ENCODE assay signal across 6 worm cellular contexts in the genomic region with DNA sequence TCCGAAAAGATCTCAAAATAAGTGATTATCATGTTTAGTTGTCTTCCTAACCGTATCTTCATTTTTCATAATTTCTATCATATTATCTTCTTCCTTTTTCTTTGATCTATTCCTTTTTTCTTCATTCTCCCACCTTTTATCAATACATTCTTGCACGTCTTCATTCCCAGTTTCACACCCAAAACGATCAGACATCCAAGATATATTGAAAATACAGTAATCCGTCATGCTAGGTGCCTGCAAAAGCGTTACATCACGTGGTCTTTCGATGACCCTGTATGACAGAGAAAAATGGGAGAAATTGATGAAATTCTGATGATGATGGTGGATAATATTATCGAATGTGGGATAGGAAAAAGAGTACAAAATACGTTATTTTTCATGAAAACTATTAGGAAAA.
A peak's percentile ranks its signal among the peaks of the same experiment; 100 is the strongest.
TF ChIP-seq lines count a peak whose summit lies in the region.

No protein-coding gene starts in this region.

TF ChIP-seq in whole organism, L1 larva, 84 proteins besides CTCF, POLR2A, EP300 and RAD21 (continues in another document):
- TF ChIP-seq lin-14 (GFP tag; optimal IDR thresholded peaks at IDR 0.05; lab: Kevin White, UChicago) = peak; percentile 73
- peak; percentile 69 to 82 for TF ChIP-seq lsy-2 (tag; optimal IDR thresholded peaks at IDR 0.05; lab: Kevin White, UChicago)
- TF ChIP-seq lin-13 (GFP tag; optimal IDR thresholded peaks at IDR 0.05; lab: Kevin White, UChicago) = no peak
- no peak for TF ChIP-seq irx-1 (tag; optimal IDR thresholded peaks at IDR 0.05; lab: Kevin White, UChicago)
- TF ChIP-seq ama-1 (optimal IDR thresholded peaks at IDR 0.05; lab: Kevin White, UChicago) = no peak
- no peak for TF ChIP-seq fkh-10 (GFP tag; optimal IDR thresholded peaks at IDR 0.05; lab: Kevin White, UChicago)
- no peak for TF ChIP-seq fos-1 (tag; optimal IDR thresholded peaks at IDR 0.05; lab: Kevin White, UChicago)
- TF ChIP-seq tbx-2 (tag; optimal IDR thresholded peaks at IDR 0.05; lab: Kevin White, UChicago) = peak; percentile 35
- TF ChIP-seq elt-2 (tag; optimal IDR thresholded peaks at IDR 0.05; lab: Kevin White, UChicago) = no peak
- peak in 2 of 6 experiments; percentile 80 for TF ChIP-seq elt-3 (tag; optimal IDR thresholded peaks at IDR 0.05; lab: Kevin White, UChicago)
- TF ChIP-seq tlp-1 (tag; optimal IDR thresholded peaks at IDR 0.05; lab: Kevin White, UChicago) = no peak
- TF ChIP-seq egl-13 (tag; optimal IDR thresholded peaks at IDR 0.05; lab: Kevin White, UChicago) = no peak
- no peak for TF ChIP-seq unc-130 (tag; optimal IDR thresholded peaks at IDR 0.05; lab: Kevin White, UChicago)
- TF ChIP-seq blmp-1 (tag; optimal IDR thresholded peaks at IDR 0.05; lab: Kevin White, UChicago) = peak; percentile 90
- TF ChIP-seq mdl-1 (tag; optimal IDR thresholded peaks at IDR 0.05; lab: Kevin White, UChicago) = peak in 1 of 2 experiments; percentile 41

TF ChIP-seq in whole organism, L2 larva, 48 proteins besides CTCF, POLR2A, EP300 and RAD21 (continues in another document):
- TF ChIP-seq snpc-4 (tag; optimal IDR thresholded peaks at IDR 0.05; lab: Kevin White, UChicago) (no peak), fos-1 (tag; optimal IDR thresholded peaks at IDR 0.05; lab: Kevin White, UChicago) (peak; percentile 39), lin-11 (tag; optimal IDR thresholded peaks at IDR 0.05; lab: Kevin White, UChicago) (no peak), sem-4 (tag; optimal IDR thresholded peaks at IDR 0.05; lab: Kevin White, UChicago) (no peak), lsy-2 (tag; optimal IDR thresholded peaks at IDR 0.05; lab: Kevin White, UChicago) (peak in 1 of 2 experiments; percentile 81), ztf-11 (tag; optimal IDR thresholded peaks at IDR 0.05; lab: Kevin White, UChicago) (no peak), nhr-6 (tag; optimal IDR thresholded peaks at IDR 0.05; lab: Kevin White, UChicago) (no peak), egl-27 (tag; optimal IDR thresholded peaks at IDR 0.05; lab: Kevin White, UChicago) (no peak), mdl-1 (tag; optimal IDR thresholded peaks at IDR 0.05; lab: Kevin White, UChicago) (peak in 1 of 2 experiments; percentile 41), zag-1 (tag; optimal IDR thresholded peaks at IDR 0.05; lab: Kevin White, UChicago) (no peak), unc-39 (tag; optimal IDR thresholded peaks at IDR 0.05; lab: Kevin White, UChicago) (no peak), ama-1 (optimal IDR thresholded peaks at IDR 0.05; lab: Kevin White, UChicago) (no peak), blmp-1 (tag; optimal IDR thresholded peaks at IDR 0.05; lab: Kevin White, UChicago; ENCODE audit: insufficient read depth) (peak; percentile 34), ceh-16 (tag; optimal IDR thresholded peaks at IDR 0.05; lab: Kevin White, UChicago) (no peak), nhr-11 (tag; optimal IDR thresholded peaks at IDR 0.05; lab: Kevin White, UChicago) (no peak)

TF ChIP-seq in whole organism, L3 larva, 47 proteins besides CTCF, POLR2A, EP300 and RAD21:
- TF ChIP-seq snpc-4 (tag; optimal IDR thresholded peaks at IDR 0.05; lab: Kevin White, UChicago) = no peak
- TF ChIP-seq nhr-67 (tag; optimal IDR thresholded peaks at IDR 0.05; lab: Kevin White, UChicago) = no peak
- no peak for TF ChIP-seq zag-1 (tag; optimal IDR thresholded peaks at IDR 0.05; lab: Kevin White, UChicago)
- peak in 1 of 3 experiments; percentile 79 for TF ChIP-seq elt-3 (tag; optimal IDR thresholded peaks at IDR 0.05; lab: Kevin White, UChicago)
- no peak for TF ChIP-seq lsy-12 (tag; optimal IDR thresholded peaks at IDR 0.05; lab: Kevin White, UChicago)
- no peak for TF ChIP-seq ZK546.5 (tag; optimal IDR thresholded peaks at IDR 0.05; lab: Kevin White, UChicago)
- TF ChIP-seq pqm-1 (tag; optimal IDR thresholded peaks at IDR 0.05; lab: Kevin White, UChicago) = no peak
- peak; percentile 52 for TF ChIP-seq nhr-25 (tag; optimal IDR thresholded peaks at IDR 0.05; lab: Kevin White, UChicago)
- peak; percentile 94 for TF ChIP-seq nhr-23 (tag; optimal IDR thresholded peaks at IDR 0.05; lab: Kevin White, UChicago)
- peak; percentile 88 for TF ChIP-seq nhr-43 (tag; optimal IDR thresholded peaks at IDR 0.05; lab: Kevin White, UChicago; ENCODE audit: poor library complexity, severe bottlenecking)
- no peak for TF ChIP-seq nfya-1 (tag; optimal IDR thresholded peaks at IDR 0.05; lab: Kevin White, UChicago; ENCODE audit: insufficient read depth)

TF ChIP-seq in whole organism, L4 larva, 104 proteins besides CTCF, POLR2A, EP300 and RAD21 (continues in another document):
- peak in 1 of 2 experiments; percentile 66 for TF ChIP-seq unc-62 (GFP tag; optimal IDR thresholded peaks at IDR 0.05 in 1 of 2; lab: Kevin White, UChicago)
- TF ChIP-seq unc-62 (tag; optimal IDR thresholded peaks at IDR 0.05; lab: Kevin White, UChicago) = no peak
- peak; percentile 82 for TF ChIP-seq nhr-28 (tag; optimal IDR thresholded peaks at IDR 0.05; lab: Kevin White, UChicago)
- TF ChIP-seq ztf-11 (tag; optimal IDR thresholded peaks at IDR 0.05; lab: Kevin White, UChicago) = no peak
- TF ChIP-seq nhr-48 (tag; optimal IDR thresholded peaks at IDR 0.05; lab: Kevin White, UChicago) = peak; percentile 32
- TF ChIP-seq cey-2 (tag; optimal IDR thresholded peaks at IDR 0.05; lab: Kevin White, UChicago; ENCODE audit: borderline replicate concordance, insufficient read depth) = peak; percentile 53
- peak; percentile 71 for TF ChIP-seq hlh-30 (tag; optimal IDR thresholded peaks at IDR 0.05; lab: Kevin White, UChicago; ENCODE audit: insufficient read depth)
- TF ChIP-seq hlh-11 (tag; optimal IDR thresholded peaks at IDR 0.05; lab: Kevin White, UChicago) = peak; percentile 73
- peak in 1 of 2 experiments; percentile 82 for TF ChIP-seq lsy-2 (tag; optimal IDR thresholded peaks at IDR 0.05; lab: Kevin White, UChicago)
- TF ChIP-seq mxl-3 (GFP tag; optimal IDR thresholded peaks at IDR 0.05; lab: Kevin White, UChicago) = peak; percentile 7
- TF ChIP-seq nhr-41 (GFP tag; IDR thresholded peaks at IDR 0.05; lab: Robert Waterston, UW) = no peak
- no peak for TF ChIP-seq T20F7.1 (GFP tag; optimal IDR thresholded peaks at IDR 0.05; lab: Kevin White, UChicago)
- TF ChIP-seq aha-1 (tag; lab: Kevin White, UChicago) = peak; percentile 97
- peak; percentile 38 for TF ChIP-seq gei-8 (GFP tag; optimal IDR thresholded peaks at IDR 0.05; lab: Kevin White, UChicago)
- TF ChIP-seq mdl-1 (tag; optimal IDR thresholded peaks at IDR 0.05; lab: Kevin White, UChicago) = peak in 1 of 2 experiments; percentile 80
- no peak for TF ChIP-seq duxl-1 (tag; optimal IDR thresholded peaks at IDR 0.05; lab: Kevin White, UChicago; ENCODE audit: poor library complexity)

TF ChIP-seq in whole organism, late embryonic, 69 proteins besides CTCF, POLR2A, EP300 and RAD21:
- TF ChIP-seq nfya-1 (tag; optimal IDR thresholded peaks at IDR 0.05; lab: Kevin White, UChicago) (no peak), ref-2 (tag; optimal IDR thresholded peaks at IDR 0.05; lab: Kevin White, UChicago) (no peak), F13H6.1 (tag; optimal IDR thresholded peaks at IDR 0.05; lab: Kevin White, UChicago) (no peak), lin-11 (tag; optimal IDR thresholded peaks at IDR 0.05; lab: Kevin White, UChicago) (no peak), ceh-19 (GFP tag; optimal IDR thresholded peaks at IDR 0.05; lab: Kevin White, UChicago) (no peak), hlh-30 (tag; optimal IDR thresholded peaks at IDR 0.05; lab: Kevin White, UChicago; ENCODE audit: insufficient read depth) (peak; percentile 30), pha-2 (tag; optimal IDR thresholded peaks at IDR 0.05; lab: Kevin White, UChicago) (no peak)

TF ChIP-seq in whole organism, young adult, 124 proteins besides CTCF, POLR2A, EP300 and RAD21:
- TF ChIP-seq ama-1 (optimal IDR thresholded peaks at IDR 0.05; lab: Kevin White, UChicago) (no peak), ama-1 (GFP tag; optimal IDR thresholded peaks at IDR 0.05; lab: Kevin White, UChicago) (no peak), lin-40 (tag; optimal IDR thresholded peaks at IDR 0.05; lab: Kevin White, UChicago) (peak; percentile 53), let-607 (tag; optimal IDR thresholded peaks at IDR 0.05; lab: Kevin White, UChicago) (no peak), pha-4 (tag; optimal IDR thresholded peaks at IDR 0.05; lab: Kevin White, UChicago) (no peak), F55B11.4 (tag; optimal IDR thresholded peaks at IDR 0.05; lab: Kevin White, UChicago; ENCODE audit: borderline replicate concordance, insufficient read depth) (no peak), ceh-27 (GFP tag; optimal IDR thresholded peaks at IDR 0.05; lab: Kevin White, UChicago) (no peak), Y56A3A.18 (GFP tag; IDR thresholded peaks at IDR 0.05; lab: Robert Waterston, UW) (no peak), athp-1 (tag; optimal IDR thresholded peaks at IDR 0.05; lab: Kevin White, UChicago) (no peak), T26A5.8 (tag; optimal IDR thresholded peaks at IDR 0.05; lab: Kevin White, UChicago) (no peak), somi-1 (GFP tag; optimal IDR thresholded peaks at IDR 0.05; lab: Kevin White, UChicago) (peak; percentile 82), zim-3 (tag; optimal IDR thresholded peaks at IDR 0.05; lab: Kevin White, UChicago) (no peak), madf-10 (tag; optimal IDR thresholded peaks at IDR 0.05; lab: Kevin White, UChicago) (no peak), lin-35 (GFP tag; optimal IDR thresholded peaks at IDR 0.05; lab: Kevin White, UChicago) (no peak), Y67H2A.10 (GFP tag; conservative IDR thresholded peaks at IDR 0.05; lab: Robert Waterston, UW) (no peak), F57A8.1 (GFP tag; optimal IDR thresholded peaks at IDR 0.05; lab: Kevin White, UChicago) (no peak), F39B2.1 (GFP tag; IDR thresholded peaks at IDR 0.05; lab: Robert Waterston, UW) (no peak), ztf-26 (tag; optimal IDR thresholded peaks at IDR 0.05; lab: Kevin White, UChicago) (peak; percentile 47), T07F8.4 (tag; optimal IDR thresholded peaks at IDR 0.05; lab: Kevin White, UChicago) (no peak), cebp-1 (GFP tag; IDR thresholded peaks at IDR 0.05; lab: Robert Waterston, UW) (no peak), cebp-1 (tag; optimal IDR thresholded peaks at IDR 0.05; lab: Kevin White, UChicago) (peak; percentile 33), ztf-18 (tag; optimal IDR thresholded peaks at IDR 0.05; lab: Kevin White, UChicago) (no peak), snpc-1.1 (tag; optimal IDR thresholded peaks at IDR 0.05; lab: Kevin White, UChicago; ENCODE audit: insufficient read depth) (no peak), unc-62 (GFP tag; optimal IDR thresholded peaks at IDR 0.05; lab: Kevin White, UChicago) (no peak), sdz-38 (tag; optimal IDR thresholded peaks at IDR 0.05; lab: Kevin White, UChicago) (no peak), mel-28 (tag; optimal IDR thresholded peaks at IDR 0.05; lab: Kevin White, UChicago; ENCODE audit: borderline replicate concordance) (no peak), ekl-4 (GFP tag; IDR thresholded peaks at IDR 0.05; lab: Robert Waterston, UW) (no peak), ceh-100 (GFP tag; IDR thresholded peaks at IDR 0.05; lab: Robert Waterston, UW) (no peak), tbx-9 (tag; optimal IDR thresholded peaks at IDR 0.05; lab: Kevin White, UChicago; ENCODE audit: borderline replicate concordance) (no peak), die-1 (tag; optimal IDR thresholded peaks at IDR 0.05; lab: Kevin White, UChicago) (no peak), nhr-90 (tag; optimal IDR thresholded peaks at IDR 0.05; lab: Kevin White, UChicago) (no peak)
